Worm (Caenorhabditis elegans) whole organism, L1 larva: ENCODE results near the gene str-82.

Source experiments
- C04F5.9 ChIP-seq: sonication (generic microtip); optimal IDR thresholded peaks from 2 replicates; lab custom pipeline; 2016; ENCODE audit warnings: missing genetic modification characterization, missing compliant biosample characterization
- C34B4.2 ChIP-seq: sonication (generic microtip); optimal IDR thresholded peaks from 2 replicates; lab custom pipeline; 2017; ENCODE audit warnings: mild to moderate bottlenecking, missing genetic modification characterization, missing compliant biosample characterization
- aha-1 ChIP-seq: fragments of 150-350 bp; optimal IDR thresholded peaks from 2 replicates; lab custom pipeline; 2014; ENCODE audit warnings: missing biosample characterization, missing genetic modification characterization
- ama-1 ChIP-seq: fragments of 150-350 bp; optimal IDR thresholded peaks from 2 replicates; lab custom pipeline; 2014
- blmp-1 ChIP-seq: fragments of 150-350 bp; optimal IDR thresholded peaks from 2 replicates; lab custom pipeline; 2014; ENCODE audit warnings: missing biosample characterization, missing genetic modification characterization
- ceh-63 ChIP-seq: fragments of 200-800 bp; sonication (Bioruptor generic); optimal IDR thresholded peaks from 2 replicates; lab custom pipeline; 2018; ENCODE audit warnings: mild to moderate bottlenecking, missing genetic modification characterization, missing compliant biosample characterization
- ceh-8 ChIP-seq: fragments of 200-800 bp; sonication (Bioruptor generic); optimal IDR thresholded peaks from 2 replicates; lab custom pipeline; 2018; ENCODE audit warnings: mild to moderate bottlenecking, missing genetic modification characterization, moderate library complexity, missing compliant biosample characterization
- ceh-88 ChIP-seq: fragments of 200-800 bp; sonication (Bioruptor generic); IDR thresholded peaks from 2 replicates; pipeline ENCODE4 v1.3.6; 2022; ENCODE audit warnings: missing genetic modification characterization, missing compliant biosample characterization
- dsc-1 ChIP-seq: sonication (generic microtip); optimal IDR thresholded peaks from 2 replicates; lab custom pipeline; 2016; ENCODE audit warnings: mild to moderate bottlenecking, missing genetic modification characterization, missing compliant biosample characterization
- elt-3 ChIP-seq, 6 experiments: fragments of 150-350 bp in 1 of 6; sonication (generic microtip); optimal IDR thresholded peaks; 2 replicates each; lab custom pipeline; 2017 to 2018; ENCODE audit warnings: missing biosample characterization in 6 of 6, missing genetic modification characterization in 6 of 6, inconsistent platforms in 1 of 6
- fkh-10 ChIP-seq: sonication (generic microtip); optimal IDR thresholded peaks from 2 replicates; lab custom pipeline; 2017; ENCODE audit warnings: missing biosample characterization, missing genetic modification reagents, missing genetic modification characterization
- fos-1 ChIP-seq: fragments of 150-350 bp; optimal IDR thresholded peaks from 2 replicates; lab custom pipeline; 2014; ENCODE audit warnings: missing biosample characterization, missing genetic modification characterization
- irx-1 ChIP-seq: sonication (generic microtip); optimal IDR thresholded peaks from 2 replicates; lab custom pipeline; 2016; ENCODE audit warnings: missing genetic modification characterization, missing compliant biosample characterization
- isw-1 ChIP-seq: fragments of 200-800 bp; sonication (Bioruptor generic); IDR thresholded peaks from 2 replicates; pipeline ENCODE4 v1.3.6; 2022; ENCODE audit warnings: missing genetic modification characterization, missing compliant biosample characterization
- jun-1 ChIP-seq: fragments of 150-350 bp; optimal IDR thresholded peaks from 2 replicates; lab custom pipeline; 2014; ENCODE audit warnings: missing biosample characterization, missing genetic modification reagents, missing genetic modification characterization
- lin-14 ChIP-seq: fragments of 200-800 bp; sonication (Bioruptor generic); optimal IDR thresholded peaks from 2 replicates; lab custom pipeline; 2018; ENCODE audit warnings: mild to moderate bottlenecking, missing genetic modification characterization, moderate library complexity, missing compliant biosample characterization
- lin-35 ChIP-seq, 2 experiments: fragments of 150-350 bp; optimal IDR thresholded peaks; 2 replicates each; lab custom pipeline; 2014; ENCODE audit warnings: missing biosample characterization in 2 of 2, missing genetic modification characterization in 2 of 2, missing genetic modification reagents in 2 of 2
- lsy-2 ChIP-seq, 2 experiments: fragments of 150-350 bp; optimal IDR thresholded peaks; 2 replicates each; lab custom pipeline; 2014; ENCODE audit warnings: missing biosample characterization in 2 of 2, missing genetic modification characterization in 2 of 2
- mab-9 ChIP-seq: fragments of 200-800 bp; sonication (Bioruptor generic); IDR thresholded peaks from 2 replicates; pipeline ENCODE4 v1.3.6; 2022; ENCODE audit warnings: missing genetic modification reagents, missing genetic modification characterization, missing compliant biosample characterization
- mdl-1 ChIP-seq, 2 experiments: fragments of 150-350 bp; optimal IDR thresholded peaks; 2 replicates each; lab custom pipeline; 2014 to 2017; ENCODE audit warnings: missing biosample characterization in 2 of 2, missing genetic modification characterization in 2 of 2, inconsistent platforms in 1 of 2
- mep-1 ChIP-seq: fragments of 150-350 bp; optimal IDR thresholded peaks from 2 replicates; lab custom pipeline; 2014; ENCODE audit warnings: missing biosample characterization, missing genetic modification characterization
- nhr-11 ChIP-seq: fragments of 150-350 bp; optimal IDR thresholded peaks from 2 replicates; lab custom pipeline; 2014; ENCODE audit warnings: missing biosample characterization, missing genetic modification characterization
- nhr-19 ChIP-seq: fragments of 200-800 bp; sonication (Bioruptor generic); conservative IDR thresholded peaks from 2 replicates; pipeline ENCODE4 v1.3.6; 2022; ENCODE audit warnings: missing genetic modification characterization, missing compliant biosample characterization
- nhr-20 ChIP-seq: sonication (generic microtip); optimal IDR thresholded peaks from 2 replicates; lab custom pipeline; 2016; ENCODE audit warnings: mild to moderate bottlenecking, missing genetic modification characterization, missing compliant biosample characterization
- nhr-237 ChIP-seq: fragments of 150-350 bp; optimal IDR thresholded peaks from 2 replicates; lab custom pipeline; 2014; ENCODE audit warnings: missing biosample characterization, missing genetic modification characterization
- nhr-28 ChIP-seq: fragments of 150-350 bp; optimal IDR thresholded peaks from 2 replicates; lab custom pipeline; 2014; ENCODE audit warnings: missing biosample characterization, missing genetic modification characterization
- nhr-71 ChIP-seq: sonication (generic microtip); optimal IDR thresholded peaks from 2 replicates; lab custom pipeline; 2016; ENCODE audit warnings: mild to moderate bottlenecking, missing genetic modification characterization, moderate library complexity, missing compliant biosample characterization
- nhr-76 ChIP-seq: sonication (generic microtip); optimal IDR thresholded peaks from 2 replicates; lab custom pipeline; 2017; ENCODE audit warnings: missing biosample characterization, missing genetic modification characterization
- nhr-77 ChIP-seq: fragments of 150-350 bp; optimal IDR thresholded peaks from 2 replicates; lab custom pipeline; 2014; ENCODE audit warnings: missing biosample characterization, missing genetic modification characterization
- nhr-84 ChIP-seq: sonication (generic microtip); optimal IDR thresholded peaks from 2 replicates; lab custom pipeline; 2017; ENCODE audit warnings: missing biosample characterization, missing genetic modification characterization
- nhr-85 ChIP-seq: sonication (generic microtip); peaks from one replicate; lab custom pipeline; 2016; ENCODE audit warnings: missing genetic modification characterization, inconsistent platforms, missing compliant biosample characterization
- nhr-90 ChIP-seq: sonication (generic microtip); optimal IDR thresholded peaks from 2 replicates; lab custom pipeline; 2016; ENCODE audit warnings: mild to moderate bottlenecking, missing genetic modification characterization, missing compliant biosample characterization; ENCODE audit not compliant: poor library complexity
- snu-23 ChIP-seq: sonication (generic microtip); optimal IDR thresholded peaks from 2 replicates; lab custom pipeline; 2016; ENCODE audit warnings: missing genetic modification characterization, missing compliant biosample characterization
- sox-4 ChIP-seq: sonication (generic microtip); optimal IDR thresholded peaks from 2 replicates; lab custom pipeline; 2016; ENCODE audit warnings: missing genetic modification characterization, missing compliant biosample characterization
- swsn-7 ChIP-seq: sonication (generic microtip); optimal IDR thresholded peaks from 2 replicates; lab custom pipeline; 2016; ENCODE audit warnings: missing genetic modification characterization, missing compliant biosample characterization
- tbx-2 ChIP-seq: sonication (generic microtip); optimal IDR thresholded peaks from 2 replicates; lab custom pipeline; 2016; ENCODE audit warnings: missing genetic modification characterization, missing compliant biosample characterization
- tlp-1 ChIP-seq: fragments of 150-350 bp; optimal IDR thresholded peaks from 2 replicates; lab custom pipeline; 2014; ENCODE audit warnings: missing biosample characterization, missing genetic modification characterization
- unc-130 ChIP-seq: fragments of 150-350 bp; optimal IDR thresholded peaks from 2 replicates; lab custom pipeline; 2017; ENCODE audit warnings: missing biosample characterization, missing genetic modification characterization, inconsistent platforms
- vab-15 ChIP-seq: sonication (generic microtip); optimal IDR thresholded peaks from 2 replicates; lab custom pipeline; 2017; ENCODE audit warnings: missing genotype, mild to moderate bottlenecking, missing genetic modification characterization, missing compliant biosample characterization
- zip-4 ChIP-seq: fragments of 200-800 bp; sonication (Bioruptor generic); optimal IDR thresholded peaks from 2 replicates; lab custom pipeline; 2018; ENCODE audit warnings: mild to moderate bottlenecking, missing genetic modification characterization, moderate library complexity, missing compliant biosample characterization
- ztf-4 ChIP-seq: fragments of 150-350 bp; optimal IDR thresholded peaks from 2 replicates; lab custom pipeline; 2014; ENCODE audit warnings: missing biosample characterization, missing genetic modification characterization

str-82 gene

DNA sequence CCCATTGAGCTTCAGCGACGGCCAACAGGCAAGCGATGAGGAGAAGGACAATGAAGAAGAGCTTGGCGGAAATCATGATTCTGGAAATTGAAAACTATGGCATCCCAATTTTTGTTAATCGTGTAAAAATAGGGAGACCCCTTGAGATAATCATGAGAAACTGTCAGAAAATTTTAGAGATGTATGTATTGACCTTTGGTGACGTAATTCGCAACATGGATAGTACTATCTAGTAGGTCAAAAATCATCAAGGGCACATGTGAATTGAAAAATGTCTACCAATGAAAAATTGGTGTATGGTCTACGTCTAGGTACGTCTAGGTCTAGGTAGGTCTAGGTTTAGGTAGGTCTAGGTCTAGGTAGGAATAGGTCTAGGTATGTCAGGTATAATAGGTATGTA, 4.6 kb downstream of the str-82 start, which contains the start of gene nlp-34:
TSS of gene nlp-34 (minus strand) at position 82 of the 400 bp plus-strand sequence.
- TF ChIP-seq dsc-1, result no peak
- TF ChIP-seq fkh-10 (GFP tag; lab: Kevin White, UChicago), result no peak
- TF ChIP-seq jun-1 (tag; lab: Kevin White, UChicago), result no peak
- TF ChIP-seq aha-1, result no peak
- TF ChIP-seq C34B4.2, result no peak
- TF ChIP-seq vab-15, result no peak
- TF ChIP-seq nhr-85, result peak; percentile 73

DNA sequence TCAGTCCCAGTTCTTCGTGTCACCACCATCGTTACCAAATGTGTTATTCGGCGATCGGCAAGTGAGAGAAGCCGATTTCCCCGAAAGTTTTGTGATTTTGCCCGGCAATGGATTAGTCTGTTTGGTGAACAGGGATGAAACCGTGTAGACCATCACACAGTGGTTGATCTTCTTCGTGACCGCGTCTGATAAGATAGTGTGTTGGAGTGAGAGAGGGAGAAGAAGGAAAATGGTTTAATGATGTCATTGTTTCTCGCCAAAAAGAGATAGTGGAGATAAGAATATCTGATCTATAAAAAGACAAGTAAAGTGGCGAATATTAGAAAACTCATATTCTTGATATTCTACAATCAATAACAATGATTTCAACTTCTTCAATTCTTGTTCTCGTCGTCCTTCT, 5.4 kb downstream of the str-82 start, which contains the start of gene nlp-31:
TSS of gene nlp-31 (plus strand) at position 237 of the 400 bp plus-strand sequence.
- TF ChIP-seq nhr-84 (tag; lab: Kevin White, UChicago), result no peak
- TF ChIP-seq tbx-2 (tag; lab: Kevin White, UChicago), result peak; percentile 27
- no peak for TF ChIP-seq ama-1 (lab: Kevin White, UChicago)
- TF ChIP-seq nhr-237 (tag; lab: Kevin White, UChicago), result peak; percentile 12
- no peak for TF ChIP-seq dsc-1
- no peak for TF ChIP-seq ceh-63
- peak; percentile 10 for TF ChIP-seq mep-1
- TF ChIP-seq fos-1 (tag; lab: Kevin White, UChicago), result no peak
- TF ChIP-seq C04F5.9 (tag; lab: Kevin White, UChicago), result no peak
- no peak for TF ChIP-seq tlp-1 (tag; lab: Kevin White, UChicago)
- no peak for TF ChIP-seq irx-1 (tag; lab: Kevin White, UChicago)
- TF ChIP-seq C34B4.2, result no peak
- peak; percentile 88 for TF ChIP-seq nhr-20 (tag; lab: Kevin White, UChicago)
- no peak for TF ChIP-seq nhr-11 (tag; lab: Kevin White, UChicago)
- no peak for TF ChIP-seq ceh-88 (GFP tag; lab: Robert Waterston, UW)
- TF ChIP-seq nhr-71, result peak; percentile 80
- TF ChIP-seq jun-1 (tag; lab: Kevin White, UChicago), result peak; percentile 23
- TF ChIP-seq nhr-77 (tag; lab: Kevin White, UChicago), result no peak
- peak; percentile 27 for TF ChIP-seq snu-23 (GFP tag; lab: Kevin White, UChicago)
- TF ChIP-seq swsn-7 (tag; lab: Kevin White, UChicago), result no peak
- TF ChIP-seq nhr-90 (tag; lab: Kevin White, UChicago), result peak; percentile 29
- peak; percentile 89 for TF ChIP-seq blmp-1 (tag; lab: Kevin White, UChicago)
- TF ChIP-seq nhr-85, result peak; percentile 97
- TF ChIP-seq unc-130 (tag; lab: Kevin White, UChicago), result no peak
- TF ChIP-seq mdl-1 (tag; optimal IDR thresholded peaks at IDR 0.05; lab: Kevin White, UChicago), result peak in 1 of 2 experiments; percentile 41
- TF ChIP-seq lsy-2 (tag; optimal IDR thresholded peaks at IDR 0.05; lab: Kevin White, UChicago), result peak in 1 of 2 experiments; percentile 21
- TF ChIP-seq mab-9, result no peak
- TF ChIP-seq nhr-76 (tag; lab: Kevin White, UChicago), result no peak
- TF ChIP-seq elt-3 (tag; optimal IDR thresholded peaks at IDR 0.05; lab: Kevin White, UChicago), result peak; percentile 64 to 97 (median 96)
- TF ChIP-seq nhr-28, result no peak
- TF ChIP-seq sox-4 (tag; lab: Kevin White, UChicago), result no peak
- TF ChIP-seq lin-35 (GFP tag; optimal IDR thresholded peaks at IDR 0.05; lab: Kevin White, UChicago), result peak in 1 of 2 experiments; percentile 43
- TF ChIP-seq nhr-19 (GFP tag; lab: Robert Waterston, UW), result 0 out of 2 replicates have a peak, but pooled peaks have one; percentile 29
- TF ChIP-seq zip-4 (GFP tag; lab: Kevin White, UChicago), result no peak
- no peak for TF ChIP-seq ceh-8 (GFP tag; lab: Kevin White, UChicago)
- peak; percentile 27 for TF ChIP-seq ztf-4 (tag; lab: Kevin White, UChicago)
- no peak for TF ChIP-seq isw-1 (GFP tag; lab: Robert Waterston, UW)
- peak; percentile 73 for TF ChIP-seq lin-14 (GFP tag; lab: Kevin White, UChicago)
